Worm (Caenorhabditis elegans): ENCODE data around the gene gap-2.

DNA sequence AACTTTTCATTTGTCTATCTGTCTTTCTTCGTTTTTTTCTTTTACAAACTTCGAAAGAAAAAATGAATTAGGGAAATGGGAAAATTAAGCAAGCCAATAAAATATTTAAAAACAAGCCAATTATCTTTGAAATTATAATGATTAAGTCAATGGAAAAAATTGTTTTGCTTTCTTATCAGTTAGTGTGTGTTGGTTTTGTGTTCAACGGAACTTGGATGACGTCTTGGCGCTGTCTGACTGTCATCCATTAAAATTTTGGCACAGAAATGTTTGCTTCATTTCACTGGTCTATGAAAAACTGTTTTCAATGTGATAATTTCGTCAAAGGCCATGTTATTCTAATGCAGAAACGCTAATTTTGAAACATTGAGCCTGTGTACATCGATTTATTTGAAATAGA is 78.2 kb downstream of the gap-2 start:
- TF ChIP-seq mab-5 (tag; optimal IDR thresholded peaks at IDR 0.05) (no peak), ceh-16 (tag; optimal IDR thresholded peaks at IDR 0.05) (no peak), nhr-6 (tag; optimal IDR thresholded peaks at IDR 0.05) (no peak), crh-2 (tag; optimal IDR thresholded peaks at IDR 0.05) (no peak), skn-1 (tag; optimal IDR thresholded peaks at IDR 0.05) (no peak), lin-13 (GFP tag; optimal IDR thresholded peaks at IDR 0.05) (no peak), egl-27 (tag; optimal IDR thresholded peaks at IDR 0.05) (no peak), nhr-11 (tag; optimal IDR thresholded peaks at IDR 0.05) (no peak), unc-39 (tag; optimal IDR thresholded peaks at IDR 0.05) (no peak)
